Worm (Caenorhabditis elegans) whole organism, young adult: Measurements from ENCODE around the gene nhr-290.

Experiments used
- B0035.1 ChIP-seq: sonication (generic microtip); optimal IDR thresholded peaks from 2 replicates; lab custom pipeline; 2016; ENCODE audit warnings: missing genetic modification characterization, mild to moderate bottlenecking, missing compliant biosample characterization, missing genotype, missing genetic modification reagents
- B0336.3 ChIP-seq: fragments of 200-800 bp; sonication (Bioruptor generic); IDR thresholded peaks from 2 replicates; pipeline ENCODE4 v1.3.6; 2022; ENCODE audit warnings: missing genetic modification characterization, missing compliant biosample characterization
- D2030.7 ChIP-seq: fragments of 200-800 bp; sonication (Bioruptor generic); IDR thresholded peaks from 2 replicates; pipeline ENCODE4 v1.3.6; 2022; ENCODE audit warnings: missing genetic modification reagents, missing genetic modification characterization, missing compliant biosample characterization
- F23B12.7 ChIP-seq: sonication (generic microtip); optimal IDR thresholded peaks from 2 replicates; lab custom pipeline; 2017; ENCODE audit warnings: missing genetic modification characterization, mild to moderate bottlenecking, missing compliant biosample characterization, antibody characterized with exemption, moderate library complexity; ENCODE audit not compliant: insufficient read depth
- F33H1.4 ChIP-seq: fragments of 200-800 bp; sonication (Bioruptor generic); IDR thresholded peaks from 2 replicates; pipeline ENCODE4 v1.3.6; 2022; ENCODE audit warnings: missing genetic modification reagents, missing genetic modification characterization, missing compliant biosample characterization
- F39B2.1 ChIP-seq: fragments of 200-800 bp; sonication (Bioruptor generic); IDR thresholded peaks from 2 replicates; pipeline ENCODE4 v1.3.6; 2022; ENCODE audit warnings: missing genetic modification reagents, missing genetic modification characterization, missing compliant biosample characterization
- F57A8.1 ChIP-seq: fragments of 200-800 bp; sonication (Bioruptor generic); optimal IDR thresholded peaks from 2 replicates; lab custom pipeline; 2018; ENCODE audit warnings: mild to moderate bottlenecking, missing genetic modification characterization, moderate library complexity, missing compliant biosample characterization
- T07F8.4 ChIP-seq: sonication (generic microtip); optimal IDR thresholded peaks from 2 replicates; lab custom pipeline; 2016; ENCODE audit warnings: mild to moderate bottlenecking, missing genetic modification characterization, moderate library complexity, missing compliant biosample characterization
- Y56A3A.18 ChIP-seq: fragments of 200-800 bp; sonication (Bioruptor generic); IDR thresholded peaks from 2 replicates; pipeline ENCODE4 v1.3.6; 2022; ENCODE audit warnings: missing genetic modification reagents, missing genetic modification characterization, missing compliant biosample characterization
- Y95B8A.8 ChIP-seq: fragments of 200-800 bp; sonication (Bioruptor generic); IDR thresholded peaks from 2 replicates; pipeline ENCODE4 v1.3.6; 2022; ENCODE audit warnings: missing genetic modification reagents, missing genetic modification characterization, missing compliant biosample characterization
- ama-1 ChIP-seq, 3 experiments: fragments of 150-350 bp in 1 of 3; sonication (generic microtip) in 2 of 3; optimal IDR thresholded peaks; 2 replicates each; lab custom pipeline; 2014 to 2018; ENCODE audit warnings: missing biosample characterization in 2 of 3, missing genetic modification characterization in 2 of 3, missing genetic modification reagents in 2 of 3
- athp-1 ChIP-seq: sonication (generic microtip); optimal IDR thresholded peaks from 2 replicates; lab custom pipeline; 2017; ENCODE audit warnings: mild to moderate bottlenecking, missing genetic modification characterization, missing compliant biosample characterization
- attf-6 ChIP-seq: fragments of 200-800 bp; sonication (Bioruptor generic); IDR thresholded peaks from 2 replicates; pipeline ENCODE4 v1.3.6; 2022; ENCODE audit warnings: missing genetic modification reagents, missing genetic modification characterization, missing compliant biosample characterization
- cebp-1 ChIP-seq, 2 experiments: fragments of 200-800 bp in 1 of 2; sonication (Bioruptor generic) in 1 of 2; sonication (generic microtip) in 1 of 2; IDR thresholded peaks in 1 of 2; optimal IDR thresholded peaks in 1 of 2; 2 replicates each; pipeline versions ENCODE4 v1.3.6 to Lab custom; 2017 to 2022; ENCODE audit warnings: missing compliant biosample characterization in 2 of 2, missing genetic modification characterization in 2 of 2, mild to moderate bottlenecking in 1 of 2, missing genetic modification reagents in 1 of 2, moderate library complexity in 1 of 2
- ceh-27 ChIP-seq: fragments of 200-800 bp; sonication (Bioruptor generic); optimal IDR thresholded peaks from 2 replicates; lab custom pipeline; 2018; ENCODE audit warnings: mild to moderate bottlenecking, missing genetic modification characterization, moderate library complexity, missing compliant biosample characterization
- ceh-40 ChIP-seq: fragments of 200-800 bp; sonication (Bioruptor generic); IDR thresholded peaks from 2 replicates; pipeline ENCODE4 v1.3.6; 2022; ENCODE audit warnings: missing genetic modification characterization, missing compliant biosample characterization
- ceh-58 ChIP-seq: fragments of 200-800 bp; sonication (Bioruptor generic); IDR thresholded peaks from 2 replicates; pipeline ENCODE4 v1.3.6; 2022; ENCODE audit warnings: missing genetic modification characterization, missing compliant biosample characterization
- chd-7 ChIP-seq: sonication (generic microtip); optimal IDR thresholded peaks from 2 replicates; lab custom pipeline; 2016; ENCODE audit warnings: mild to moderate bottlenecking, missing genetic modification characterization, moderate library complexity, missing compliant biosample characterization
- dpff-1 ChIP-seq: sonication (generic microtip); optimal IDR thresholded peaks from 2 replicates; lab custom pipeline; 2017; ENCODE audit warnings: mild to moderate bottlenecking, missing genetic modification characterization, missing compliant biosample characterization
- dpl-1 ChIP-seq: fragments of 150-350 bp; optimal IDR thresholded peaks from 2 replicates; lab custom pipeline; 2014; ENCODE audit warnings: missing biosample characterization, missing genetic modification reagents, missing genetic modification characterization
- efl-1 ChIP-seq: fragments of 150-350 bp; optimal IDR thresholded peaks from 2 replicates; lab custom pipeline; 2014; ENCODE audit warnings: missing biosample characterization, missing genetic modification reagents, missing genetic modification characterization
- egl-44 ChIP-seq: fragments of 200-800 bp; sonication (Bioruptor generic); IDR thresholded peaks from 2 replicates; pipeline ENCODE4 v1.3.6; 2022; ENCODE audit warnings: missing genetic modification reagents, missing genetic modification characterization, missing compliant biosample characterization
- egrh-3 ChIP-seq: fragments of 200-800 bp; sonication (Bioruptor generic); IDR thresholded peaks from 2 replicates; pipeline ENCODE4 v1.3.6; 2022; ENCODE audit warnings: missing genetic modification reagents, missing genetic modification characterization, missing compliant biosample characterization
- ekl-4 ChIP-seq: fragments of 200-800 bp; sonication (Bioruptor generic); IDR thresholded peaks from 2 replicates; pipeline ENCODE4 v1.3.6; 2022; ENCODE audit warnings: missing genetic modification reagents, missing genetic modification characterization, missing compliant biosample characterization
- ets-4 ChIP-seq: fragments of 200-800 bp; sonication (Bioruptor generic); optimal IDR thresholded peaks from 2 replicates; lab custom pipeline; 2018; ENCODE audit warnings: mild to moderate bottlenecking, missing genetic modification characterization, missing compliant biosample characterization
- fkh-3 ChIP-seq: sonication (generic microtip); optimal IDR thresholded peaks from 2 replicates; lab custom pipeline; 2016; ENCODE audit warnings: mild to moderate bottlenecking, missing genetic modification characterization, missing compliant biosample characterization
- hlh-12 ChIP-seq: sonication (generic microtip); optimal IDR thresholded peaks from 2 replicates; lab custom pipeline; 2016; ENCODE audit warnings: missing genetic modification characterization, missing compliant biosample characterization
- hmg-1.2 ChIP-seq: fragments of 200-800 bp; sonication (Bioruptor generic); IDR thresholded peaks from 2 replicates; pipeline ENCODE4 v1.3.6; 2022; ENCODE audit warnings: missing genetic modification reagents, missing genetic modification characterization, missing compliant biosample characterization
- hmg-20 ChIP-seq: fragments of 200-800 bp; sonication (Bioruptor generic); IDR thresholded peaks from 2 replicates; pipeline ENCODE4 v1.3.6; 2022; ENCODE audit warnings: missing genetic modification reagents, missing genetic modification characterization, missing compliant biosample characterization
- lag-1 ChIP-seq: fragments of 200-800 bp; sonication (Bioruptor generic); IDR thresholded peaks from 2 replicates; pipeline ENCODE4 v1.3.6; 2022; ENCODE audit warnings: missing genetic modification reagents, missing genetic modification characterization, missing compliant biosample characterization
- let-526 ChIP-seq: fragments of 200-800 bp; sonication (Bioruptor generic); IDR thresholded peaks from 2 replicates; pipeline ENCODE4 v1.3.6; 2022; ENCODE audit warnings: missing genetic modification reagents, missing genetic modification characterization, missing compliant biosample characterization
- madf-3 ChIP-seq: fragments of 200-800 bp; sonication (Bioruptor generic); IDR thresholded peaks from 2 replicates; pipeline ENCODE4 v1.3.6; 2022; ENCODE audit warnings: missing genetic modification reagents, missing genetic modification characterization, missing compliant biosample characterization
- madf-6 ChIP-seq: fragments of 200-800 bp; sonication (Bioruptor generic); IDR thresholded peaks from 2 replicates; pipeline ENCODE4 v1.3.6; 2022; ENCODE audit warnings: missing genetic modification reagents, missing genetic modification characterization, missing compliant biosample characterization
- madf-8 ChIP-seq: fragments of 200-800 bp; sonication (Bioruptor generic); conservative IDR thresholded peaks from 2 replicates; pipeline ENCODE4 v1.3.6; 2022; ENCODE audit warnings: missing genetic modification reagents, missing genetic modification characterization, missing compliant biosample characterization
- mcd-1 ChIP-seq: fragments of 200-800 bp; sonication (Bioruptor generic); IDR thresholded peaks from 2 replicates; pipeline ENCODE4 v1.3.6; 2022; ENCODE audit warnings: missing genetic modification reagents, missing genetic modification characterization, missing compliant biosample characterization
- nfya-2 ChIP-seq: fragments of 200-800 bp; sonication (Bioruptor generic); IDR thresholded peaks from 2 replicates; pipeline ENCODE4 v1.3.6; 2022; ENCODE audit warnings: missing genetic modification reagents, missing genetic modification characterization, missing compliant biosample characterization
- nfyb-1 ChIP-seq: fragments of 200-800 bp; sonication (Bioruptor generic); IDR thresholded peaks from 2 replicates; pipeline ENCODE4 v1.3.6; 2022; ENCODE audit warnings: missing genetic modification reagents, missing genetic modification characterization, missing compliant biosample characterization
- nhr-80 ChIP-seq: sonication (generic microtip); optimal IDR thresholded peaks from 2 replicates; lab custom pipeline; 2016; ENCODE audit warnings: missing genetic modification characterization, missing compliant biosample characterization
- nhr-90 ChIP-seq: sonication (generic microtip); optimal IDR thresholded peaks from 2 replicates; lab custom pipeline; 2016; ENCODE audit warnings: missing genotype, mild to moderate bottlenecking, missing genetic modification characterization, missing compliant biosample characterization
- pbrm-1 ChIP-seq: fragments of 200-800 bp; sonication (Bioruptor generic); IDR thresholded peaks from 2 replicates; pipeline ENCODE4 v1.3.6; 2022; ENCODE audit warnings: missing genetic modification reagents, missing genetic modification characterization, missing compliant biosample characterization
- repo-1 ChIP-seq: sonication (generic microtip); optimal IDR thresholded peaks from 2 replicates; lab custom pipeline; 2017; ENCODE audit warnings: mild to moderate bottlenecking, missing genetic modification characterization, missing compliant biosample characterization
- snpc-3.4 ChIP-seq: sonication (generic microtip); optimal IDR thresholded peaks from 2 replicates; lab custom pipeline; 2017; ENCODE audit warnings: missing genetic modification characterization, mild to moderate bottlenecking, missing compliant biosample characterization, antibody characterized with exemption, moderate library complexity, missing genotype, missing genetic modification reagents
- snpc-4 ChIP-seq, 5 experiments: fragments of 150-350 bp in 1 of 5; sonication (generic microtip) in 4 of 5; optimal IDR thresholded peaks; 2 replicates each; lab custom pipeline; 2014 to 2018; ENCODE audit warnings: missing genetic modification characterization in 5 of 5, missing biosample characterization in 3 of 5, antibody characterized with exemption in 2 of 5, mild to moderate bottlenecking in 2 of 5, missing compliant biosample characterization in 2 of 5, missing genotype in 2 of 5, moderate library complexity in 2 of 5, missing genetic modification reagents in 1 of 5
- unc-130 ChIP-seq: sonication (generic microtip); optimal IDR thresholded peaks from 2 replicates; lab custom pipeline; 2016; ENCODE audit warnings: missing genetic modification reagents, missing genetic modification characterization, missing compliant biosample characterization
- xnd-1 ChIP-seq: sonication (generic microtip); optimal IDR thresholded peaks from 2 replicates; lab custom pipeline; 2016; ENCODE audit warnings: missing genotype, missing genetic modification reagents, missing genetic modification characterization, missing compliant biosample characterization
- ztf-18 ChIP-seq: sonication (generic microtip); optimal IDR thresholded peaks from 2 replicates; lab custom pipeline; 2016; ENCODE audit warnings: missing genotype, mild to moderate bottlenecking, missing genetic modification characterization, missing compliant biosample characterization
- ztf-26 ChIP-seq: sonication (generic microtip); optimal IDR thresholded peaks from 2 replicates; lab custom pipeline; 2017; ENCODE audit warnings: missing genetic modification characterization, missing compliant biosample characterization

The nhr-290 gene

ce11 chrV:2600543-2600942 is 26.6 kb downstream of the nhr-290 start (continued):
- peak; percentile 75 for TF ChIP-seq B0336.3
- TF ChIP-seq madf-6 (GFP tag; lab: Robert Waterston, UW) = peak; percentile 80
- TF ChIP-seq ceh-40 = no peak
- TF ChIP-seq nhr-80 (tag; lab: Kevin White, UChicago) = peak; percentile 35
- peak; percentile 53 for TF ChIP-seq xnd-1 (tag; lab: Kevin White, UChicago)
- peak; percentile 82 for TF ChIP-seq ceh-27 (GFP tag; lab: Kevin White, UChicago)
- TF ChIP-seq mcd-1 (GFP tag; lab: Robert Waterston, UW) = peak; percentile 99
- TF ChIP-seq egrh-3 (GFP tag; lab: Robert Waterston, UW) = 0 out of 2 replicates have a peak, but pooled peaks have one; percentile 11
- TF ChIP-seq efl-1 = peak; percentile 88
- peak; percentile 69; the same call in 1 of the 2 replicates for TF ChIP-seq let-526 (GFP tag; lab: Robert Waterston, UW)
- no peak for TF ChIP-seq chd-7
- no peak for TF ChIP-seq ceh-58
- peak; percentile 38 for TF ChIP-seq unc-130 (GFP tag; lab: Kevin White, UChicago)
- peak; percentile 60; the same call in 1 of the 2 replicates for TF ChIP-seq cebp-1 (GFP tag; IDR thresholded peaks at IDR 0.05; lab: Robert Waterston, UW)
- TF ChIP-seq cebp-1 (tag; optimal IDR thresholded peaks at IDR 0.05; lab: Kevin White, UChicago) = peak; percentile 90
- no peak for TF ChIP-seq snpc-3.4 (tag; lab: Kevin White, UChicago)
- no peak for TF ChIP-seq dpff-1 (tag; lab: Kevin White, UChicago)
- TF ChIP-seq Y95B8A.8 (GFP tag; lab: Robert Waterston, UW) = peak; percentile 79; the same call in 1 of the 2 replicates
- no peak for TF ChIP-seq ama-1 (optimal IDR thresholded peaks at IDR 0.05; lab: Kevin White, UChicago)
- no peak for TF ChIP-seq ama-1 (GFP tag; optimal IDR thresholded peaks at IDR 0.05; lab: Kevin White, UChicago)
- TF ChIP-seq F39B2.1 (GFP tag; lab: Robert Waterston, UW) = no peak
- no peak; the same call in 1 of the 2 replicates for TF ChIP-seq Y56A3A.18 (GFP tag; lab: Robert Waterston, UW)
- no peak for TF ChIP-seq snpc-4 (GFP tag; optimal IDR thresholded peaks at IDR 0.05; lab: Kevin White, UChicago)
- TF ChIP-seq snpc-4 (tag; optimal IDR thresholded peaks at IDR 0.05; lab: Kevin White, UChicago) = peak in 2 of 4 experiments; percentile 47 to 57
- peak; percentile 58 for TF ChIP-seq F33H1.4
- TF ChIP-seq ztf-26 (tag; lab: Kevin White, UChicago) = peak; percentile 56
- peak; percentile 47 for TF ChIP-seq repo-1 (tag; lab: Kevin White, UChicago)
- TF ChIP-seq madf-3 (GFP tag; lab: Robert Waterston, UW) = peak; percentile 81; the same call in 1 of the 2 replicates
- peak; percentile 27 for TF ChIP-seq F23B12.7 (tag; lab: Kevin White, UChicago)
- peak; percentile 95 for TF ChIP-seq pbrm-1 (GFP tag; lab: Robert Waterston, UW)
- TF ChIP-seq dpl-1 (GFP tag; lab: Kevin White, UChicago) = peak; percentile 87
- no peak for TF ChIP-seq nhr-90 (tag; lab: Kevin White, UChicago)
- peak; percentile 90 for TF ChIP-seq ekl-4 (GFP tag; lab: Robert Waterston, UW)
- TF ChIP-seq athp-1 = peak; percentile 78
- TF ChIP-seq B0035.1 (tag; lab: Kevin White, UChicago) = peak; percentile 22
- TF ChIP-seq nfya-2 = 0 out of 2 replicates have a peak, but pooled peaks have one; percentile 34
- TF ChIP-seq D2030.7 (GFP tag; lab: Robert Waterston, UW) = peak; percentile 45
- 0 out of 2 replicates have a peak, but pooled peaks have one; percentile 29 for TF ChIP-seq attf-6 (GFP tag; lab: Robert Waterston, UW)
- no peak for TF ChIP-seq lag-1 (GFP tag; lab: Robert Waterston, UW)
- TF ChIP-seq ztf-18 = peak; percentile 46
- TF ChIP-seq fkh-3 = no peak
- TF ChIP-seq madf-8 (GFP tag; lab: Robert Waterston, UW) = peak; percentile 67
- no peak for TF ChIP-seq ets-4 (GFP tag; lab: Kevin White, UChicago)
- peak; percentile 67; the same call in 1 of the 2 replicates for TF ChIP-seq hmg-20 (GFP tag; lab: Robert Waterston, UW)
- TF ChIP-seq egl-44 (GFP tag; lab: Robert Waterston, UW) = 0 out of 2 replicates have a peak, but pooled peaks have one; percentile 38
- TF ChIP-seq hmg-1.2 (GFP tag; lab: Robert Waterston, UW) = peak; percentile 81
- peak; percentile 92 for TF ChIP-seq nfyb-1
- no peak for TF ChIP-seq F57A8.1 (GFP tag; lab: Kevin White, UChicago)
- no peak for TF ChIP-seq T07F8.4 (tag; lab: Kevin White, UChicago)
- no peak for TF ChIP-seq hlh-12 (tag; lab: Kevin White, UChicago)
